Worm (Caenorhabditis elegans): Measurements from ENCODE around the gene cey-4.

The cey-4 gene

ce11 chrIII:10857984-10858383 is 10.5 kb downstream of the cey-4 start, which contains the start of gene oxi-1:
TSS of gene oxi-1 (plus strand) at chrIII:10858284.
- TF ChIP-seq egl-5 (tag; optimal IDR thresholded peaks at IDR 0.05) (no peak), nhr-25 (tag; optimal IDR thresholded peaks at IDR 0.05) (no peak), eor-1 (tag; optimal IDR thresholded peaks at IDR 0.05) (no peak)

- TF ChIP-seq elt-3 (tag; optimal IDR thresholded peaks at IDR 0.05) = no peak
- TF ChIP-seq nhr-43 (tag; optimal IDR thresholded peaks at IDR 0.05; ENCODE audit: poor library complexity, severe bottlenecking) = peak; percentile 55
Observed at ce11 chrIII:10856830-10857229, 11.7 kb downstream of the cey-4 start.

- peak; percentile 67 for TF ChIP-seq hmg-11 (tag; optimal IDR thresholded peaks at IDR 0.05)
- no peak for TF ChIP-seq skn-1 (tag; optimal IDR thresholded peaks at IDR 0.05)
- TF ChIP-seq lsy-12 (tag; optimal IDR thresholded peaks at IDR 0.05) = no peak
- peak; percentile 24 for TF ChIP-seq lin-15B (tag; optimal IDR thresholded peaks at IDR 0.05)
- TF ChIP-seq nfya-1 (tag; optimal IDR thresholded peaks at IDR 0.05; ENCODE audit: insufficient read depth) = peak; percentile 54
- peak; percentile 60 for TF ChIP-seq lin-39 (tag; optimal IDR thresholded peaks at IDR 0.05)
- no peak for TF ChIP-seq ceh-9 (tag; optimal IDR thresholded peaks at IDR 0.05)
Observed at ce11 chrIII:10855398-10855880, 13.1 kb downstream of the cey-4 start, which contains the start of gene Y39A1C.1. TSS of gene Y39A1C.1 (plus strand) at chrIII:10855448.

ce11 chrIII:10848858-10849257 is 19.6 kb downstream of the cey-4 start, which contains the start of the genes fbxb-85 and hex-3:
TSS of gene fbxb-85 (minus strand) at chrIII:10848963.
TSS of gene hex-3 (plus strand) at chrIII:10849222.
- TF ChIP-seq ztf-11 (tag; optimal IDR thresholded peaks at IDR 0.05) (no peak), nhr-76 (tag; optimal IDR thresholded peaks at IDR 0.05) (peak; percentile 17), nhr-11 (tag; optimal IDR thresholded peaks at IDR 0.05) (peak; percentile 64), hmg-11 (tag; optimal IDR thresholded peaks at IDR 0.05) (peak; percentile 87), fkh-10 (GFP tag; optimal IDR thresholded peaks at IDR 0.05) (peak; percentile 86), nhr-43 (tag; optimal IDR thresholded peaks at IDR 0.05; ENCODE audit: poor library complexity, severe bottlenecking) (peak; percentile 96), elt-1 (tag; optimal IDR thresholded peaks at IDR 0.05) (no peak), fkh-2 (tag; optimal IDR thresholded peaks at IDR 0.05) (no peak), ama-1 (optimal IDR thresholded peaks at IDR 0.05) (peak; percentile 68), nhr-23 (tag; optimal IDR thresholded peaks at IDR 0.05) (peak; percentile 96), unc-62 (GFP tag; optimal IDR thresholded peaks at IDR 0.05) (peak; percentile 28), nhr-25 (tag; optimal IDR thresholded peaks at IDR 0.05) (peak; percentile 88), ceh-9 (tag; optimal IDR thresholded peaks at IDR 0.05) (no peak), zag-1 (tag; optimal IDR thresholded peaks at IDR 0.05) (peak; percentile 20), R02D3.7 (tag; optimal IDR thresholded peaks at IDR 0.05) (peak; percentile 84), elt-2 (tag; optimal IDR thresholded peaks at IDR 0.05) (peak; percentile 69), unc-39 (tag; optimal IDR thresholded peaks at IDR 0.05) (no peak), nhr-237 (tag; optimal IDR thresholded peaks at IDR 0.05) (no peak), sea-2 (GFP tag; optimal IDR thresholded peaks at IDR 0.05) (no peak), pha-4 (tag; optimal IDR thresholded peaks at IDR 0.05) (peak; percentile 94), nhr-77 (tag; optimal IDR thresholded peaks at IDR 0.05) (peak; percentile 74), jun-1 (tag; optimal IDR thresholded peaks at IDR 0.05) (peak; percentile 70), snpc-4 (tag; optimal IDR thresholded peaks at IDR 0.05) (peak; percentile 71), lin-39 (tag; optimal IDR thresholded peaks at IDR 0.05) (peak; percentile 87), daf-12 (tag; optimal IDR thresholded peaks at IDR 0.05) (peak; percentile 33), ZK546.5 (tag; optimal IDR thresholded peaks at IDR 0.05) (peak; percentile 27), egl-27 (tag; optimal IDR thresholded peaks at IDR 0.05) (peak; percentile 44), ceh-28 (tag; optimal IDR thresholded peaks at IDR 0.05) (peak; percentile 89), eor-1 (tag; optimal IDR thresholded peaks at IDR 0.05) (no peak), aly-2 (tag; optimal IDR thresholded peaks at IDR 0.05) (peak; percentile 4), fos-1 (tag; optimal IDR thresholded peaks at IDR 0.05) (no peak), elt-3 (tag; optimal IDR thresholded peaks at IDR 0.05) (no peak), pqm-1 (tag; optimal IDR thresholded peaks at IDR 0.05) (peak; percentile 58), egl-5 (tag; optimal IDR thresholded peaks at IDR 0.05) (peak; percentile 85), mml-1 (tag; optimal IDR thresholded peaks at IDR 0.05) (no peak), lin-15B (tag; optimal IDR thresholded peaks at IDR 0.05) (peak; percentile 95), tbx-2 (tag; optimal IDR thresholded peaks at IDR 0.05) (peak; percentile 89), lsy-12 (tag; optimal IDR thresholded peaks at IDR 0.05) (peak; percentile 95), nhr-12 (tag; optimal IDR thresholded peaks at IDR 0.05) (no peak), nfya-1 (tag; optimal IDR thresholded peaks at IDR 0.05; ENCODE audit: insufficient read depth) (peak; percentile 97), ztf-4 (tag; optimal IDR thresholded peaks at IDR 0.05) (peak; percentile 29), mdl-1 (tag; optimal IDR thresholded peaks at IDR 0.05) (peak; percentile 46), ceh-82 (tag; optimal IDR thresholded peaks at IDR 0.05) (peak; percentile 82), nhr-67 (tag; optimal IDR thresholded peaks at IDR 0.05) (no peak), ceh-16 (tag; optimal IDR thresholded peaks at IDR 0.05) (no peak)
